Worm (Caenorhabditis elegans) whole organism, late embryonic: ENCODE measurements around the gene rcs-1.

ENCODE experiments used
- C08G9.2 ChIP-seq: sonication (generic microtip); optimal IDR thresholded peaks from 2 replicates; lab custom pipeline; 2016; ENCODE audit warnings: mild to moderate bottlenecking, missing genetic modification characterization, moderate library complexity, missing compliant biosample characterization
- C38D4.7 ChIP-seq: fragments of 200-800 bp; sonication (Bioruptor generic); optimal IDR thresholded peaks from 2 replicates; lab custom pipeline; 2018; ENCODE audit warnings: mild to moderate bottlenecking, missing genetic modification characterization, moderate library complexity, missing compliant biosample characterization
- K09A11.1 ChIP-seq: sonication (generic microtip); optimal IDR thresholded peaks from 2 replicates; lab custom pipeline; 2017; ENCODE audit warnings: antibody characterized with exemption, mild to moderate bottlenecking, missing genetic modification characterization, missing compliant biosample characterization; ENCODE audit not compliant: insufficient read depth
- T23F11.4 ChIP-seq: fragments of 200-800 bp; sonication (Bioruptor generic); optimal IDR thresholded peaks from 2 replicates; lab custom pipeline; 2018; ENCODE audit warnings: mild to moderate bottlenecking, missing genetic modification characterization, missing compliant biosample characterization
- Y22D7AL.16 ChIP-seq: sonication (generic microtip); optimal IDR thresholded peaks from 2 replicates; lab custom pipeline; 2016; ENCODE audit warnings: missing genetic modification characterization, missing compliant biosample characterization
- ahr-1 ChIP-seq: sonication (generic microtip); optimal IDR thresholded peaks from 2 replicates; lab custom pipeline; 2016; ENCODE audit warnings: missing genetic modification characterization, missing compliant biosample characterization
- ceh-14 ChIP-seq: sonication (generic microtip); optimal IDR thresholded peaks from 2 replicates; lab custom pipeline; 2016; ENCODE audit warnings: missing genotype, missing genetic modification characterization, missing compliant biosample characterization
- ceh-19 ChIP-seq: fragments of 200-800 bp; sonication (Bioruptor generic); optimal IDR thresholded peaks from 2 replicates; lab custom pipeline; 2018; ENCODE audit warnings: mild to moderate bottlenecking, missing genetic modification characterization, missing compliant biosample characterization
- ceh-22 ChIP-seq: sonication (generic microtip); optimal IDR thresholded peaks from 2 replicates; lab custom pipeline; 2017; ENCODE audit warnings: missing biosample characterization, missing genetic modification characterization
- ceh-30 ChIP-seq: fragments of 150-350 bp; optimal IDR thresholded peaks from 2 replicates; lab custom pipeline; 2014; ENCODE audit warnings: missing biosample characterization, missing genetic modification characterization
- ceh-34 ChIP-seq: sonication (generic microtip); optimal IDR thresholded peaks from 2 replicates; lab custom pipeline; 2016; ENCODE audit warnings: mild to moderate bottlenecking, missing genetic modification characterization, missing compliant biosample characterization
- ceh-6 ChIP-seq: fragments of 200-800 bp; sonication (Bioruptor generic); optimal IDR thresholded peaks from 2 replicates; lab custom pipeline; 2018; ENCODE audit warnings: mild to moderate bottlenecking, missing genetic modification characterization, missing compliant biosample characterization
- che-1 ChIP-seq: sonication (generic microtip); optimal IDR thresholded peaks from 2 replicates; lab custom pipeline; 2016; ENCODE audit warnings: mild to moderate bottlenecking, missing genetic modification characterization, missing compliant biosample characterization
- elt-2 ChIP-seq: sonication (generic microtip); optimal IDR thresholded peaks from 2 replicates; lab custom pipeline; 2016; ENCODE audit warnings: missing genetic modification reagents, missing genetic modification characterization, missing compliant biosample characterization
- elt-4 ChIP-seq: sonication (generic microtip); optimal IDR thresholded peaks from 2 replicates; lab custom pipeline; 2016; ENCODE audit warnings: missing genetic modification characterization, missing compliant biosample characterization
- ets-4 ChIP-seq: sonication (generic microtip); optimal IDR thresholded peaks from 2 replicates; lab custom pipeline; 2016; ENCODE audit warnings: missing genetic modification characterization, missing compliant biosample characterization
- fkh-10 ChIP-seq: fragments of 150-350 bp; optimal IDR thresholded peaks from 2 replicates; lab custom pipeline; 2014; ENCODE audit warnings: missing biosample characterization, missing genetic modification reagents, missing genetic modification characterization
- fkh-6 ChIP-seq: sonication (generic microtip); optimal IDR thresholded peaks from 2 replicates; lab custom pipeline; 2016; ENCODE audit warnings: missing genetic modification characterization, missing compliant biosample characterization
- gmeb-2 ChIP-seq: sonication (generic microtip); optimal IDR thresholded peaks from 2 replicates; lab custom pipeline; 2016; ENCODE audit warnings: missing genetic modification characterization, inconsistent platforms, missing compliant biosample characterization
- hlh-30 ChIP-seq: sonication (generic microtip); optimal IDR thresholded peaks from 2 replicates; lab custom pipeline; 2017; ENCODE audit warnings: antibody characterized with exemption, missing genetic modification characterization, missing compliant biosample characterization; ENCODE audit not compliant: insufficient read depth
- lim-6 ChIP-seq: sonication (generic microtip); optimal IDR thresholded peaks from 2 replicates; lab custom pipeline; 2016; ENCODE audit warnings: missing genetic modification characterization, missing compliant biosample characterization
- lin-11 ChIP-seq: fragments of 200-800 bp; sonication (Bioruptor generic); optimal IDR thresholded peaks from 2 replicates; lab custom pipeline; 2018; ENCODE audit warnings: mild to moderate bottlenecking, missing genetic modification characterization, missing compliant biosample characterization
- nhr-11 ChIP-seq: fragments of 150-350 bp; optimal IDR thresholded peaks from 2 replicates; lab custom pipeline; 2014; ENCODE audit warnings: missing biosample characterization, missing genetic modification characterization
- pag-3 ChIP-seq: sonication (generic microtip); optimal IDR thresholded peaks from 2 replicates; lab custom pipeline; 2016; ENCODE audit warnings: missing compliant biosample characterization, missing genetic modification characterization, borderline replicate concordance
- pha-2 ChIP-seq: sonication (generic microtip); optimal IDR thresholded peaks from 2 replicates; lab custom pipeline; 2017; ENCODE audit warnings: mild to moderate bottlenecking, missing genetic modification characterization, missing compliant biosample characterization
- pha-4 ChIP-seq: fragments of 150-350 bp; optimal IDR thresholded peaks from 2 replicates; lab custom pipeline; 2018; ENCODE audit warnings: missing biosample characterization, missing genetic modification reagents, missing genetic modification characterization
- ref-2 ChIP-seq: sonication (generic microtip); optimal IDR thresholded peaks from 2 replicates; lab custom pipeline; 2016; ENCODE audit warnings: missing genetic modification characterization, missing compliant biosample characterization
- sox-4 ChIP-seq: sonication (generic microtip); optimal IDR thresholded peaks from 2 replicates; lab custom pipeline; 2017; ENCODE audit warnings: mild to moderate bottlenecking, missing genetic modification characterization, inconsistent platforms, missing compliant biosample characterization
- unc-3 ChIP-seq, 2 experiments: fragments of 200-800 bp in 1 of 2; sonication (Bioruptor generic) in 1 of 2; sonication (generic microtip) in 1 of 2; conservative IDR thresholded peaks in 1 of 2; optimal IDR thresholded peaks in 1 of 2; 2 replicates each; pipeline versions ENCODE4 v1.3.6 to Lab custom; 2016 to 2022; ENCODE audit warnings: missing compliant biosample characterization in 2 of 2, missing genetic modification characterization in 2 of 2, missing genetic modification reagents in 1 of 2
- unc-42 ChIP-seq: sonication (generic microtip); optimal IDR thresholded peaks from 2 replicates; lab custom pipeline; 2016; ENCODE audit warnings: missing genotype, missing genetic modification characterization, missing compliant biosample characterization

rcs-1 gene

DNA sequence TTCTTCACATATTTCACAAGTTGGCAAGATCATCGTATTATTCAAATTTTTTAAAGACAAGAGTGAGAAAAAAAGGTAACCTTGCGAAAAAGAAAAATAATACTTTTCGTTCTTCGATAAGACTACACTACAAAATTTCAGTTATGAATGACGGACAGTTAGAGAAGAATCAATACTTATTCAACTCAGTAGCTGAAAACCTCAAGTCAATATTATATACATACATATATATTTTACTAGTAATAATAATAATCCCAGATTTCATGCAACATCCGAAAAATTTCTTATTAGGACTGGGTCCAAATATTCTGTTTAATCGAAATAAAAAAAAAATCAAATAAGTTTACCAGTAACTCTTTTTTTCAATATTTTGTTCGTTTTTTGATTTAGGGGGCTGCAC is 2.8 kb upstream of the rcs-1 start, which contains the start of gene C28G1.6:
C28G1.6 (minus strand) TSS at position 101 of the 400 bp plus-strand sequence.
- TF ChIP-seq lin-11 (no peak), ceh-14 (tag; lab: Kevin White, UChicago) (no peak), T23F11.4 (GFP tag; lab: Kevin White, UChicago) (no peak), lim-6 (no peak), ceh-19 (GFP tag; lab: Kevin White, UChicago) (no peak), fkh-10 (no peak), unc-42 (tag; lab: Kevin White, UChicago) (no peak), pha-4 (tag; lab: Kevin White, UChicago) (no peak), ahr-1 (tag; lab: Kevin White, UChicago) (no peak), pag-3 (no peak)
- TF ChIP-seq, all 69 proteins: peak for 0

DNA sequence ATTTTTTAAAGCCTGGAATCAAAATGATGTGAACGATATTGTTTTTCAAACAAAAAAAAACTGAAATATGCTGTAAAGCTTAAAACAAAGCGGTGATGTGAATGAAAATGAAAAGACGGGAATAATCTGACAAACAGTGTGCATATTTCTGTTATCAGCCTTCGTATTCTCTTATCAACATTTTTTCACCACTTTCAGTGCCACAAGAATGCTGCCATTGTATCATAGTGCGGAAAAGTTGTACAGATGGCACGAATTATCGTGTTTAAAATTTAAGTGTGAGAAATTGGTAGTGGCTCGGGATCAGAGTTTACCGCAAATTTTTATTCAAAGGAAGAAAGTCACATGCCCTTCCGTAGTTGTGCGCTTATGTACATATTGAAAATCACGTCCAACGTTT is 3.9 kb downstream of the rcs-1 start, which contains the start of gene ifd-1:
ifd-1 (minus strand) TSS at position 12 of the 400 bp plus-strand sequence.
- TF ChIP-seq elt-2 (tag; lab: Kevin White, UChicago) (peak; percentile 80), ref-2 (tag; lab: Kevin White, UChicago) (no peak), Y22D7AL.16 (tag; lab: Kevin White, UChicago) (no peak)
- TF ChIP-seq, all 69 proteins: peak for 1

DNA sequence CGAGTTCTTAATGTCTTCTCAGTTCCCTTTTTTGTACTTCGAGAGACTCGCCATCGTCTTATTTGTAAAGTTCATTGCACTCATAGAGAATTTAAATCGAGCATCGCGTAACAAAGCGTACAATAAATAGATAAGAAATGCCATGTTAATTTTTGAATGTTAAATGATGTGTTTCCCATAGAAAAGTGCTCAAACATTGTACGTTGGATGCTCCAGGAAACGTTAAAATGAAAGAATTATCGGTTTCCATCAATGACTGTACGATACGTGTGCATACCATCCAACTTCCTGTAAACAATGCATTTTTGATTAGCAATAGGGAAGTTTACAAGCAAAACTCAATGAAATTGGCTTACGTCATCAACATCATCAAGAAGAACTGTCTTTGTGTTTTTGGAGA is 7.7 kb downstream of the rcs-1 start:
- TF ChIP-seq ceh-30 (tag; lab: Kevin White, UChicago) (no peak), hlh-30 (tag; lab: Kevin White, UChicago) (no peak), elt-4 (tag; lab: Kevin White, UChicago) (no peak), che-1 (tag; lab: Kevin White, UChicago) (no peak), ahr-1 (tag; lab: Kevin White, UChicago) (no peak), ceh-22 (tag; lab: Kevin White, UChicago) (no peak), pha-2 (tag; lab: Kevin White, UChicago) (no peak)
- TF ChIP-seq, all 69 proteins: peak for 0

DNA sequence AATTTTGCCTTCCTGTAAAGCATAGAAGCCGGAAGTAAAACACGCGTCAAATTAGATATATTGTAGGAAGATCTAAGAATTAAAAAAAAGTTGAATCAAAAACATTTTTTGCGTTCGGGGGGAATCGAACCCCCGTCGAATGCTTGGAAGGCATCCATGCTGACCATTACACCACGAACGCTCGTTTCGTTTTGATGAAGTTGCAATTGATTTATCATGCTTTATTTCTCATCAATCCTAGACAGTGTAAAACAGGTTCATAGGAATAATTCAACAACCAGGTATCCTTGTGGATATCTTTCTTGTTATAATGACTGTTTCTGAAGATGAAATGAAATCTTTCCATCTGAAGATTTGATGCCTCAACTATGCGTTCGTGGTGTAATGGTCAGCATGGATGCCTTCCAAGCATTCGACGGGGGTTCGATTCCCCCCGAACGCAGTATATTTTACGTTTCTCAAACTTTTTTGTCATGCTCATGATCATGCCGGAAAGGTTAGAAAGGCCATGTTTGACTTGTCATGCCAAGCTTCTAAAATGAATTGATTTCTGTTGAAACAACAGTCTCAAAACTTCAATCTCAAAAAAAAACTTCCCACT is 8.4 kb downstream of the rcs-1 start:
- TF ChIP-seq elt-4 (tag; lab: Kevin White, UChicago), result no peak
- TF ChIP-seq K09A11.1 (tag; lab: Kevin White, UChicago), result no peak

DNA sequence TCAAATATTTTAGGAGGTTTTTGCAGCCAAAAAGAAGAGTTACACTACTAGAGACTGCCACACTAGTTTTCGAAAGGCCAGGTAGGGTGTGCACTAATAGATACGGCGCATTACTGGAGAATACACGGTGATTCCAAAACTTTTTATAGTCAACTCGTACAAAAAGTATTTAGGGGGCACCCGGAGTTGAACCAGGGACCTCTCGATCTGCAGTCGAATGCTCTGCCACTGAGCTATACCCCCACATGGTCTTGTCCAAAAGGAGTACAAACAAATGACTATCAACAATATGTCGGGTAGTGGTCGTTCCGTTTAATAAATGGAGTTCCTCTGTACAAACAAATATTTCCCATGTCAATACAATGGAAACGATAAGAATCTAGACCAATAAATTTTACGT is 10.4 kb downstream of the rcs-1 start:
- TF ChIP-seq sox-4, result peak; percentile 26
- TF ChIP-seq fkh-6 (tag; lab: Kevin White, UChicago), result peak; percentile 3
- TF ChIP-seq nhr-11, result no peak
- TF ChIP-seq C08G9.2, result no peak
- TF ChIP-seq ceh-30 (tag; lab: Kevin White, UChicago), result no peak
- peak; percentile 33 for TF ChIP-seq gmeb-2 (tag; lab: Kevin White, UChicago)
- TF ChIP-seq ets-4 (tag; lab: Kevin White, UChicago), result no peak
- peak; percentile 29 for TF ChIP-seq ref-2 (tag; lab: Kevin White, UChicago)
- peak; percentile 66 for TF ChIP-seq elt-2 (tag; lab: Kevin White, UChicago)
- TF ChIP-seq C38D4.7 (GFP tag; lab: Kevin White, UChicago), result peak; percentile 11
- TF ChIP-seq ceh-6 (GFP tag; lab: Kevin White, UChicago), result peak; percentile 48
- TF ChIP-seq che-1 (tag; lab: Kevin White, UChicago), result peak; percentile 54
- no peak for TF ChIP-seq unc-3 (GFP tag; conservative IDR thresholded peaks at IDR 0.05; lab: Robert Waterston, UW)
- no peak for TF ChIP-seq unc-3 (tag; optimal IDR thresholded peaks at IDR 0.05; lab: Kevin White, UChicago)
- TF ChIP-seq ceh-34, result peak; percentile 27

DNA sequence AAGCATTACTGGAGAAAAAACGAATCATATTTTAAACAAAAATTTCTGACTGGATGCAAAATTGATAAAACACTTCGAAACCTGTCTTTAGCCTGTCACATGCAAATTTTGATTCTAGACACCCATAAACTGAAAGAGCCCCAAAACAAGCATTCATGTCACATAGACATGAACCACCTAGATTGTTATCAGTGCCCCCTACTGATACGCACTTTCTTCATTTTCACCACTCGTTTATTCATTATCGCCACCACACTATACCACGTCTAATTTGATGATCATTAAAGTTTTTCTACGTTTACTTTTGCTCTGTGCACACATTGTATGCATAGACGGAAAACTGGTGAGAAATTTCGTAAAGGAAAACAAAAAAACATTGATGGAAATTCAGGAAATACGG is 16.4 kb downstream of the rcs-1 start, which contains the start of gene cnnm-2:
cnnm-2 (plus strand) TSS at position 190 of the 400 bp plus-strand sequence.
- TF ChIP-seq elt-2 (tag; lab: Kevin White, UChicago) (peak; percentile 86), ceh-22 (tag; lab: Kevin White, UChicago) (no peak)
- TF ChIP-seq, all 69 proteins: peak for 1
